Worm (Caenorhabditis elegans) whole organism, midembryonic: ENCODE measurements around the gene mboa-2.

Experiments
- flt-1 ChIP-seq: fragments of 200-800 bp; sonication (Bioruptor generic); IDR thresholded peaks from 2 replicates; pipeline ENCODE4 v1.3.6; 2022; ENCODE audit warnings: missing genetic modification characterization, missing compliant biosample characterization
- klf-2 ChIP-seq: fragments of 200-800 bp; sonication (Bioruptor generic); conservative IDR thresholded peaks from 2 replicates; pipeline ENCODE4 v1.3.6; 2022; ENCODE audit warnings: missing genetic modification reagents, missing genetic modification characterization, missing compliant biosample characterization
- med-1 ChIP-seq: sonication (generic microtip); optimal IDR thresholded peaks from 2 replicates; lab custom pipeline; 2017; ENCODE audit warnings: missing genetic modification characterization, mild to moderate bottlenecking, missing compliant biosample characterization, antibody characterized with exemption, missing genetic modification reagents; ENCODE audit not compliant: insufficient read depth
- ref-1 ChIP-seq: fragments of 200-800 bp; sonication (Bioruptor generic); conservative IDR thresholded peaks from 2 replicates; pipeline ENCODE4 v1.3.6; 2022; ENCODE audit warnings: missing genetic modification reagents, missing genetic modification characterization, missing compliant biosample characterization
- tab-1 ChIP-seq: fragments of 200-800 bp; sonication (Bioruptor generic); IDR thresholded peaks from 2 replicates; pipeline ENCODE4 v1.3.6; 2022; ENCODE audit warnings: missing genetic modification characterization, missing compliant biosample characterization
- ztf-23 ChIP-seq: fragments of 200-800 bp; sonication (Bioruptor generic); IDR thresholded peaks from 2 replicates; pipeline ENCODE4 v1.3.6; 2022; ENCODE audit warnings: missing genetic modification reagents, missing genetic modification characterization, missing compliant biosample characterization
- ztf-29 ChIP-seq: fragments of 200-800 bp; sonication (Bioruptor generic); IDR thresholded peaks from 2 replicates; pipeline ENCODE4 v1.3.6; 2022; ENCODE audit warnings: missing genetic modification reagents, missing genetic modification characterization, missing compliant biosample characterization

ce11 chrV:11082475-11082874 lies 39.8 kb downstream of the mboa-2 start:
- TF ChIP-seq tab-1 (no peak), ref-1 (GFP tag; lab: Robert Waterston, UW) (no peak), med-1 (GFP tag; lab: Kevin White, UChicago) (no peak), flt-1 (GFP tag; lab: Robert Waterston, UW) (no peak), klf-2 (GFP tag; lab: Robert Waterston, UW) (no peak), ztf-23 (GFP tag; lab: Robert Waterston, UW) (no peak), ztf-29 (no peak)
